Fruit fly (Drosophila melanogaster): Measurements from ENCODE around the gene tgy.

The tgy gene

DNA sequence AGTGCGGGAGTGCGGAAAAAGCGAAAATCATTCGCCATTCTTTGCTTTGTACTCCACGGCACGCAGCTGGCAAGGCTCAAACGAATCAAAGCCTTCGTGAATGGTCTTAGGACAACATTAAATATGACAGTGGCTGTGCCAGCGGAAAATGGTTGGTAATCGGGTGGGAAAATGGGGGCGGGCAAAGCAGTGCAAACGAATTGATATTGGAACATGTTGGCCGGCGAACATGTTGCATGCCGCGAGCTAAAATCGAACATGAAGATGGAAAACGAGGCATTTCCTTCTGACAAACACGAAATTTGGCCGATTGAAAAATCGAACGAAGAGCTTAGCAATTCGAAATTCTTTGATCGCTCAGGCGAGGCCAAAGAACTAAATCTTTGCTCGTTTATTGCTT, 30.9 kb downstream of the tgy start:
- TF ChIP-seq schlank (tag; optimal IDR thresholded peaks at IDR 0.05), result no peak
- no peak for TF ChIP-seq vvl (GFP tag; IDR thresholded peaks at IDR 0.05)
- TF ChIP-seq CG5180 (GFP tag; optimal IDR thresholded peaks at IDR 0.05), result peak; percentile 95

DNA sequence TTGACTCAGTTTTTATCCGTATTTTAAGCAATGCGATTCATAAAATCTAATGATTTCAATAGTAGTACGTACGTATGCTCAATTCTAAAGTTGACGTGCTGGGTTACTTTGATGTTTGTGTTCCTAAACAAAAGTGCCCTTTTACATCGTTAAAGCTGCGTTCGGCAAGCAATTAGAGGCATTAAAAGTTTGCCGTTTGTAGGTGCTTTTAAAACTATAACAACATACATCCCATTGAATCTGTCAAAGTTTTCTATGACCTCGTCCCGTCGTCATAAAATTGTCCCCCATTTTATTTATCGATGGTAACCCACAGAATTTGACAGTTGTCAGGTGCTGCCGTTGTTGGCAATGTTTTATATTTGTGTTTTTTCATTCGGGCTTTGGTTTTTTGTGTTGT, 43.9 kb downstream of the tgy start, which contains the start of gene CG7423:
Gene CG7423 (minus strand): TSS at position 101 of the 400 bp plus-strand sequence.
- TF ChIP-seq Ada2b (GFP tag; IDR thresholded peaks at IDR 0.05), result no peak
- TF ChIP-seq Rx (GFP tag; IDR thresholded peaks at IDR 0.05), result no peak
- TF ChIP-seq ro (GFP tag; IDR thresholded peaks at IDR 0.05), result no peak
- no peak for TF ChIP-seq chif (GFP tag; optimal IDR thresholded peaks at IDR 0.05)
- no peak for TF ChIP-seq CG6765 (GFP tag; optimal IDR thresholded peaks at IDR 0.05)

dm6 chrX:19081365-19081764, 45.8 kb downstream of the tgy start, which contains the start of gene CG14191:
Gene CG14191, plus strand, starts transcription at chrX:19081665.
- TF ChIP-seq CG18476 (GFP tag; optimal IDR thresholded peaks at IDR 0.05), result no peak
- TF ChIP-seq CG1647 (GFP tag; optimal IDR thresholded peaks at IDR 0.05), result no peak
- no peak for TF ChIP-seq gsb (GFP tag; IDR thresholded peaks at IDR 0.05)
- no peak for TF ChIP-seq tx (GFP tag; optimal IDR thresholded peaks at IDR 0.05)
- TF ChIP-seq Atf-2 (GFP tag; optimal IDR thresholded peaks at IDR 0.05), result no peak
- no peak for TF ChIP-seq Rfx (GFP tag; IDR thresholded peaks at IDR 0.05)
- TF ChIP-seq fd102C (GFP tag; optimal IDR thresholded peaks at IDR 0.05), result no peak
- TF ChIP-seq CG33557 (GFP tag; optimal IDR thresholded peaks at IDR 0.05), result no peak
- TF ChIP-seq salm (tag; optimal IDR thresholded peaks at IDR 0.05), result no peak
- TF ChIP-seq Oaz (GFP tag; IDR thresholded peaks at IDR 0.05), result no peak

DNA sequence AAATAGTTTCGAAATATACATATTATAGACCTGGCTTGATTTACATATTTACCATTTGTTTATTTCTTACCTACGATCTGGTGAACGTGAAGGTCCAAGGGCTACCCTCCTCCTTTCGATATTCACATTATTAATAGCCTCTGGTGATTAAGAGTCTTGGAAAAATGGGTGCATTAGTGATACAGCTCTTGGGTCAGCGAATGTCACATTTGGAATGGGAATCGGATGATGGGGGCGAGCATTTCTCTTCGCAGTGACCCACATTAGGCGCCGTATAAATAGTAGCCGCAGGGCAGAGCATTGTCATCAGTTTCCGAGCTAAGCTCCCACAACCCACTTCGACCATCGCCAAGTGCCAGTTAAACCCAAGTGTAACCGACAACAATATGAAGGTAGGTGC, 49.7 kb downstream of the tgy start, which contains the start of gene CG7406:
Gene CG7406 (plus strand): TSS at position 301 of the 400 bp plus-strand sequence.
- no peak for TF ChIP-seq CG7987 (GFP tag; optimal IDR thresholded peaks at IDR 0.05)
- no peak for TF ChIP-seq CG10431 (GFP tag; optimal IDR thresholded peaks at IDR 0.05)
- TF ChIP-seq Hsf (GFP tag; optimal IDR thresholded peaks at IDR 0.05), result no peak
- no peak for TF ChIP-seq CG15073 (GFP tag; optimal IDR thresholded peaks at IDR 0.05)
- no peak for TF ChIP-seq CG10959 (GFP tag; IDR thresholded peaks at IDR 0.05)
- no peak for TF ChIP-seq Xbp1 (GFP tag; optimal IDR thresholded peaks at IDR 0.05)
- TF ChIP-seq CG12744 (GFP tag; optimal IDR thresholded peaks at IDR 0.05), result no peak
- TF ChIP-seq caup (GFP tag; optimal IDR thresholded peaks at IDR 0.05; ENCODE audit: severe bottlenecking), result no peak
- TF ChIP-seq eve (GFP tag; optimal IDR thresholded peaks at IDR 0.05), result no peak
- no peak for TF ChIP-seq dati (GFP tag; IDR thresholded peaks at IDR 0.05)
- TF ChIP-seq Hey (tag; optimal IDR thresholded peaks at IDR 0.05), result no peak
- TF ChIP-seq Sin3A (optimal IDR thresholded peaks at IDR 0.05), result no peak
- no peak for TF ChIP-seq Pdp1 (GFP tag; optimal IDR thresholded peaks at IDR 0.05)
- no peak for TF ChIP-seq nmo (GFP tag; optimal IDR thresholded peaks at IDR 0.05)
- TF ChIP-seq CG10979 (tag; optimal IDR thresholded peaks at IDR 0.05), result no peak
- no peak for TF ChIP-seq lmd (GFP tag; IDR thresholded peaks at IDR 0.05)
- no peak for TF ChIP-seq Mes4 (GFP tag; optimal IDR thresholded peaks at IDR 0.05)
- no peak for TF ChIP-seq knrl (GFP tag; IDR thresholded peaks at IDR 0.05; ENCODE audit: partially characterized antibody)
- TF ChIP-seq CG15011 (GFP tag; optimal IDR thresholded peaks at IDR 0.05), result no peak
- TF ChIP-seq gfzf (GFP tag; optimal IDR thresholded peaks at IDR 0.05), result no peak
